Worm (Caenorhabditis elegans) whole organism, L3 larva: Measurements from ENCODE around the gene F14H12.17.

Experiments used
- ZK546.5 ChIP-seq: sonication (generic microtip); optimal IDR thresholded peaks from 2 replicates; lab custom pipeline; 2017; ENCODE audit warnings: missing biosample characterization, missing genetic modification characterization
- fkh-10 ChIP-seq: sonication (generic microtip); optimal IDR thresholded peaks from 2 replicates; lab custom pipeline; 2017; ENCODE audit warnings: missing biosample characterization, missing genetic modification reagents, missing genetic modification characterization
- mdl-1 ChIP-seq: fragments of 150-350 bp; optimal IDR thresholded peaks from 2 replicates; lab custom pipeline; 2014; ENCODE audit warnings: missing biosample characterization, missing genetic modification characterization
- snpc-4 ChIP-seq: fragments of 150-350 bp; optimal IDR thresholded peaks from 2 replicates; lab custom pipeline; 2014; ENCODE audit warnings: missing biosample characterization, missing genetic modification characterization
- ztf-11 ChIP-seq: fragments of 150-350 bp; optimal IDR thresholded peaks from 2 replicates; lab custom pipeline; 2014; ENCODE audit warnings: missing biosample characterization, missing genetic modification characterization

ce11 chrX:4383316-4383936 lies 20.3 kb upstream of the F14H12.17 start, which contains the start of gene lst-2:
- no peak for TF ChIP-seq fkh-10 (GFP tag; lab: Kevin White, UChicago)
- TF ChIP-seq ZK546.5 (tag; lab: Kevin White, UChicago) = no peak
- no peak for TF ChIP-seq ztf-11
- no peak for TF ChIP-seq snpc-4 (tag; lab: Kevin White, UChicago)
- no peak for TF ChIP-seq mdl-1 (tag; lab: Kevin White, UChicago)
